Fruit fly (Drosophila melanogaster): Measurements from ENCODE around the gene PH4alphaNE1.

DNA sequence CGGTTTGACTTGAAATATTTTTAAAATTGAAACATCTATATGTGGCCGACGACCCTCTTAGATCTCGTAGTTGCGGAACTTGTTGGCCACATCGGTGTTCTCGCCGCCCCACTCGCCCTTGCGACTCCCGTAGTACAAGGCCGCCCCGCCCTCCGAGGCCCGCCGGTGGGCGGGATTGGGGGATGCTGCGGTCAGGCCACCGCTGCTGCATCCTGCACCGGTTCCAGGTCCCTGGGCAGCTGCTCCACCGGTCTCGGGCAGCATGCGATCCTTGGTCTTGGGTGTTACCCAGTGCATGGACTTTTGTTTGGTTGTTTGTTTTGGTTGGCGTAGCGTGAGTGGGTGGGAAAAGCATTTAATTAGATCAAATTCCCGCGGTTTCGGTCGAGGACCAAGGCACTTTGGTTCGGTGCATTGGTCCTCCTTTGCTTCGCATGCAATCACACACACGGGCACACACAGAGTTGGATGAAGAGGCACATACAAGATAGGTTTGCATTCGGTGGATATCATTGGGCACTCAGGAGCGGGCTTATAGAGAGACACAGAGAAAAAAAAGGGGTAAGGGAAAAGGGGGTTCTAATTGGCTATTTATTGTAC is 18.2 kb upstream of the PH4alphaNE1 start:
- TF ChIP-seq Antp (GFP tag; optimal IDR thresholded peaks at IDR 0.05), result no peak
- TF ChIP-seq CG11696 (GFP tag; IDR thresholded peaks at IDR 0.05), result no peak
- TF ChIP-seq CG8765 (GFP tag; IDR thresholded peaks at IDR 0.05), result no peak
- TF ChIP-seq ro (GFP tag; IDR thresholded peaks at IDR 0.05), result no peak
- no peak for TF ChIP-seq CG9797 (GFP tag; optimal IDR thresholded peaks at IDR 0.05)
- TF ChIP-seq lbe (GFP tag; optimal IDR thresholded peaks at IDR 0.05), result no peak
- no peak for TF ChIP-seq Hand (GFP tag; optimal IDR thresholded peaks at IDR 0.05)
- TF ChIP-seq Usf (GFP tag; optimal IDR thresholded peaks at IDR 0.05), result no peak
- TF ChIP-seq psq (GFP tag; optimal IDR thresholded peaks at IDR 0.05), result no peak
- TF ChIP-seq lola (GFP tag; optimal IDR thresholded peaks at IDR 0.05), result no peak
- TF ChIP-seq CG10366 (GFP tag; IDR thresholded peaks at IDR 0.05), result no peak
- TF ChIP-seq Asciz (GFP tag; optimal IDR thresholded peaks at IDR 0.05), result no peak
- TF ChIP-seq CG1832 (GFP tag; optimal IDR thresholded peaks at IDR 0.05), result no peak
